Worm (Caenorhabditis elegans) whole organism, L4/young adult: ENCODE measurements around the gene F57B9.1.

Source experiments
- W03F9.2 ChIP-seq: fragments of 150-350 bp; optimal IDR thresholded peaks from 2 replicates; lab custom pipeline; 2014; ENCODE audit warnings: missing biosample characterization, missing genetic modification characterization
- him-1 ChIP-seq: sonication (generic microtip); optimal IDR thresholded peaks from 2 replicates; lab custom pipeline; 2016; ENCODE audit warnings: missing genotype, missing genetic modification reagents, missing genetic modification characterization, missing compliant biosample characterization

- peak; percentile 42 for TF ChIP-seq W03F9.2 (tag; lab: Kevin White, UChicago)
- TF ChIP-seq him-1 (tag; lab: Kevin White, UChicago): no peak
These were observed 723 bp upstream of the F57B9.1 start for ce11 chrIII:6961167-6961566.
